Fruit fly (Drosophila melanogaster): ENCODE measurements around the gene Fife.

Fife gene

DNA sequence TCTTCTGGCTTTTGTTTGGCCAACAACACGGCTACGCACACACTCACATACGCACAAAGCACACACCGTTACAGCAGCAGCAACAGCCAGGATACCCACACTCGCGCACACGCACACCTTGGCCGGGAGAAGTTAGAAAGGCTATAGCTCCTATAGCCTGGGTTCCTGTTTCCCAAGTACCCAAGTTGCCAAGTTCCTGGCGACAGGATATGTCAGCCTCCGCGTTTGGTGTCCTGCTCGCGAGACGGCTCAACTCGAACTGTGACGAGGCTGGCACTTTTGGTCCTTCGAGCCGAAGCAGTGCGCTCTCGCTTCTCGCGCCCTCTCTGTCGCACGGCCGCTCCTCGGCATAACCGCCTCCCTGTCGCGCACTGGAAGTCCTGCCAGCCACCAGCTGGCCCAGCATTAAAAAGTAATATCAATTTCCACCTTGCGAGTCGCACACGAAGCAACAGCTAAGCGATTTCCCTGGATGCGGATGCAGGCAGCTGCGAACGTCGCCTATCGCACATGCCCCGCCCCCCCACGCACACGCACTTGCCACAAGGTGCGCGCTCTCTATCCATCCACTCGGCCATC lies at the start of gene Fife:
Gene Fife, minus strand, starts transcription at position 229 of the 579 bp plus-strand sequence.
- no peak for TF ChIP-seq CG8478 (optimal IDR thresholded peaks at IDR 0.05)
- TF ChIP-seq CTCF (optimal IDR thresholded peaks at IDR 0.05), result no peak

DNA sequence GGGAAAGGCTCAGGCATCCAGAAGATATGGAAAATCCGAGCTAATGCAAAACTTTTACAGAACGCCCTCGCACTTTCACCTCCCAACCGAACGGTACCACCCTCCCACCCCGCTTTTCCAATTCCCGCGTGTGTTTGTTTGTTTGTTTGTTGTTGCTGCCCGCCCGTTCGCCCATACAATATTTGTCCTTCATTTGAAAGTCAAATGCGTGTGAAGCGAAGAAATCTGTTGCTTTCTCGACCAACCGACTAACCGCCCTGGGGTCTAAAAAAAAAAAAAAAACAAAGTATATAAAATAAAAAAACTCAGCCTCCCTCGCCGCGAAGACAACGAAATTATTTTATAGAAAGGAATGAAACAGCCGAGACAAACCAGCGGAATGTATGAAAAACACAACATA lies 36.9 kb upstream of the Fife start:
- TF ChIP-seq CTCF (optimal IDR thresholded peaks at IDR 0.05), result no peak
- TF ChIP-seq CG8478 (optimal IDR thresholded peaks at IDR 0.05), result no peak

DNA sequence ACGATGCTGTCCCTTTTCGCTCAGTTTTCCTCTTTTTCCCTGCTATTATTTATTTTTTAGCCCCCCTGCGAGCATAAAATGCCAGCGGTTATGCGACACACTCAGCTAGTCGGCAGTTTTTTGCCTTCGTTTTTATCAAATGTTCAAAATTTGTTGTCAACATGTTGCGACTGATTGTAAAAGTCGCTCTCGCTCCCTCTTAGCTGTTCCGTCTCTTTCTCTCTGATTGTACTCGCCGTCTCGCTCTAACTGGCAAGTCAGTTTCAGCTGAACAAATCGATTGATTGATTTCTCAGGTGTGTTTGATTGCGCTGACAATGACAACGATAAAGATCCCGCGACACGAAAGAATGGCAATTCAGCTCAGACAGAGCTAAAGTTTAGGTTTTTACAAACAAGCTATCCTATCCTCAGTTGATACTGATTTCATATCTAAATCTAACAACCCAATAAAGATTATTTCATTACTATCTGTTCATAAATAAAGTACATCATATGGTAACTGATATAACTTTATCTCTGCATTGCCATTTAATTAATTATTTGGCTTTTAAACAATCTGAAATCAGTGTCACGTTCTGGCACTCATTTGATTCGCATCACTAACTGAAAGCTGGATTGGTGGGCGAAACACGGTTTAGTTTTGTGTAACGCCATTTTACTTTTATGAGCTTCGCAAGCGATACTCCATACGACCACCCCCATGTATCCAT lies 34.4 kb upstream of the Fife start:
- TF ChIP-seq CG8478 (optimal IDR thresholded peaks at IDR 0.05) (no peak), CTCF (optimal IDR thresholded peaks at IDR 0.05) (no peak)

DNA sequence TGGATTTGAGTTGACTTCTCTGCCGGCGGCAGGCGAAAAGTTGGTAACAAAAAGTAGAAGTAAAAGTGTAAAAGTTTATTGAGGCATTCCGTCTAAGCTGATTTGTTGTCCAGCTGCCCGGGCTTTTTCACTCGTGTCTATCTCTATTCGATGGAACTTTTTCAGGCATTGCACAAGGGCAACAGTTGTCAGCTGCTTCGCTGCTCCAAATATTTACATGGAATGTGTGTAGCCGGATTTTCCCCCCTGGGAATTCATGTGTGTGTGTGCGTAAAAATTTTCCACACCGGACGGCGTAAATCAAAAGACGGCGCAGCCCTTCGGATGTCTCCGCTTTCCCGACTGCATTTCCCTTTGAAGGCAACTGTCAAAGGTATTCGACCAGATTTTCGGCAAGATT lies 33.5 kb upstream of the Fife start:
- TF ChIP-seq CTCF (optimal IDR thresholded peaks at IDR 0.05) (no peak), CG8478 (optimal IDR thresholded peaks at IDR 0.05) (no peak)

DNA sequence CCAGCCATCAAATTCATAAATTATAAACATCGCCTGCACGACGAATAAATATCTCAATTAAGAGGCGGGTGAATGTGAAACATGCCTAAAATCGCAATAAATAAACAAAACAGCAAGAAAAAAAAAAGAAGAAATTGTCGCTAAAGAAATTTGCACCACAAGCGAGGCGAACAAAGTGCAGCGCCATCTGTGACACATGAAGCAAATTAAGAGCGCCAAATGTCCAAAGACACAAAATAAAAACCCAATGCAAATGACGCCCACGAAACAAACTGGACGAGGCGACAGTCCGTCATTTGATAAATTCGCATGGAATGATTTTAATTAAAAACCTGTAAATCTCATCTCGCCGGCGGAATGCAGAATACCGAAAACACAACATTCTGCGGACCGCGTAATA lies 32.3 kb upstream of the Fife start:
- no peak for TF ChIP-seq CG8478 (optimal IDR thresholded peaks at IDR 0.05)
- TF ChIP-seq CTCF (optimal IDR thresholded peaks at IDR 0.05), result peak in 1 of 2 experiments; percentile 55

DNA sequence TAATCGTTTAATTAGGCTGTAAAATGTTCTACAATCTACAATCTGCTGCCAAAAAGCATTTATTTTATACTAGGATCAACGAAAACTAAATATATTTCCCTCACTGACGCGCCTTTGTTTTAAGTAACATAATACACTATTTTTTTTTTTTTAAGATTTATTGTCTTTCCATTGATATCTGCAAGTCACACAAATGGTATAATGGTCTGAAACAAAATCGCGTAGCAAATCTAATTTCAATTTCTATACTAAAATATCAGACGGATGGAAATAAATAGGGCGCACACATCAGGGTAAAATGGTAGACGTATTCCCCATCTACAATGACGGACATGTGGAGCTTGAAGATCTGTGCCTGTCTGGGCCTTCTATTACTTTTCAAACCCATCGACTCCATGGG lies 28.0 kb upstream of the Fife start, which contains the start of gene Acp62F:
Gene Acp62F, plus strand, starts transcription at position 301 of the 400 bp plus-strand sequence.
- TF ChIP-seq CTCF (optimal IDR thresholded peaks at IDR 0.05), result no peak
- no peak for TF ChIP-seq CG8478 (optimal IDR thresholded peaks at IDR 0.05)

DNA sequence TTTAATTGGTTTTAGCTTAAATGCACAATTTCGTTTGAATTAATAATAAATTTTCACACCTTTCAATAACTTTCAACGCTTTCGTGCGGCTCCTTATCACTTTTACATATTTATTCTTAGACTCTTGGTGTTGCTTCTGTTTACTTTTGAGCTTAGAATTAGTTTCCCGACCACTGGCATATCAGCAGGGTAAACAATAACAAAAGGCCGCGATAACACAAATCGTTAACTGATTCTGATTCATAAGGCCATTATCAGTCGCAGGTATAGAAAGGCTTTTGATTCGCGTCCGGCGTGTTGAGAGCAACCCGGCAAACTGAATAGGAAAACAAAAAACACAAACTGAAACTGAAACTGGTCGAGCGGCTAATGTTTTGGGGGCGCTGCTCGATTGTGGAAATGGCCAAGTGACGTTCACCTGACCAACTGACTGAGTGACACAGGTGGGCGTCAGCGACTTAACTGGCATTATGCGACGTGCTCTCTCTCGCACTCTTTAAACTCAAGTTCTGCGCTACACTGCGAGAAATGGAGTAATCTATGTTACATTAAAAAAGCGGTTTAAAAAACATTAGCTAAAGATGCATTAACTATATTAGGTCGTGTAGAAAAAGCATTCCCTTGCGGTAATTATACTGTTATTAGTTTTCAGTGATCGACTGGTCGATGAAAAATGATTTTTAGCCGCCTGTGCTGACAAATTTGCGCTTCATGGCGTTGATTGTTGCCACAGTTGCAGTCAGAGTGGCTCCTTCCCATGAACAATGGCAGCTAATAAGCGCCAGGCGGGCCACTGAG lies 23.1 kb upstream of the Fife start:
- TF ChIP-seq CG8478 (optimal IDR thresholded peaks at IDR 0.05), result no peak

DNA sequence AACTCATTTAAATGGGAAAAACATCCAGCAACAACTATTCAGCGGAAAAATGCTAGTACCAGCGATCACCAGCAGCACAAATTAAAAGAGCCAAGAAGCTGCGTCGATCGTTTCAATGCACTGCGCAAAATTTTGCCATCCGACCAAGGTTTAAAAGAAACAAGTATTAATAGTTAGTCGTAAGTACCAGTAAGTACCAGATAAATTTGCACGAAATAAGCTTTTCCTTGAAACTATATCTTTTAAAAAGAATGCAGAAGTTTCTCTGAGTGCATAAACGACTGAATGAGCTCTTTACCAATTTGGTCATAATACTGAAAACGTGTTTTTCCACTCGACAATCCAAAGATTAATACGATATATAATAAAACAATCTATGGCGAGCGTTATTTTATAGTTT lies 21.7 kb upstream of the Fife start:
- TF ChIP-seq CG8478 (optimal IDR thresholded peaks at IDR 0.05) (no peak), CTCF (optimal IDR thresholded peaks at IDR 0.05) (no peak)

DNA sequence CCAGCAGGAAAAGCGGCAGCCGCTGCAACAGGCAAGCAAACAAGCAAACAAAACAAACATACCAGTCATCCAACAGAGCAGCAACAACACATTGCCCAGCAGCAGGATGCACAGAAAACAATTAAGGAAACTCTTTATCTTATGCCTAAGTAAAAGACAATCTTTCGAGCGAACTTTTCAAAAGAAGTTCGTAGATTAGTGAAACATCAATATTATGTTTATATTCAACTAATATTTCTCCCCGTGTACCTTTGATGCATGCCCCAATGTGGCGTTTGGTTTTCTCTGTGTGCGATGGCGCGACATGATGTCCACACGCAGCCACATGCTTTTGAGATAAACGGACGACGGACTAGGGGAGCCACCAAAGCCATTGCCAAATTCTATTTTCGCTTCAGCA lies 19.4 kb upstream of the Fife start:
- TF ChIP-seq CG8478 (optimal IDR thresholded peaks at IDR 0.05) (no peak), CTCF (optimal IDR thresholded peaks at IDR 0.05) (no peak)

DNA sequence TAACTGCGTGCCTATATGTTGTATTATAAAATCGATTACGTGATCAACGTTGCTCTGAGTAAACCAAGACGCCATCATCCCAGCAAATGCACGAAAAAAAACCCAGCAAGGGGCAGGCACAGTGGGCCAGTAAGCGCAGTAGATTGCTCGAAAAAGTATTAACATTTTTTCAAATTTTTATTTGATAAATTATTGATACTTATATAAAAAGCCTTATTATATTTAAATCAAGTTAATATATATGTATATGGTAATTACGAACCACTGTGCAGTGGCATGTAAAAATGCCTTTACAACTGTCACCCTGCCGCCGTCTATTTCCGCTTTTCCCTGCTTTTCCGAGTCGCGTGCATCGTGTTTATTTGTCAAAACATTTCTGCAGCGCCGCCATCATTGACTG lies 15.5 kb upstream of the Fife start:
- TF ChIP-seq CTCF (optimal IDR thresholded peaks at IDR 0.05) (no peak), CG8478 (optimal IDR thresholded peaks at IDR 0.05) (no peak)

DNA sequence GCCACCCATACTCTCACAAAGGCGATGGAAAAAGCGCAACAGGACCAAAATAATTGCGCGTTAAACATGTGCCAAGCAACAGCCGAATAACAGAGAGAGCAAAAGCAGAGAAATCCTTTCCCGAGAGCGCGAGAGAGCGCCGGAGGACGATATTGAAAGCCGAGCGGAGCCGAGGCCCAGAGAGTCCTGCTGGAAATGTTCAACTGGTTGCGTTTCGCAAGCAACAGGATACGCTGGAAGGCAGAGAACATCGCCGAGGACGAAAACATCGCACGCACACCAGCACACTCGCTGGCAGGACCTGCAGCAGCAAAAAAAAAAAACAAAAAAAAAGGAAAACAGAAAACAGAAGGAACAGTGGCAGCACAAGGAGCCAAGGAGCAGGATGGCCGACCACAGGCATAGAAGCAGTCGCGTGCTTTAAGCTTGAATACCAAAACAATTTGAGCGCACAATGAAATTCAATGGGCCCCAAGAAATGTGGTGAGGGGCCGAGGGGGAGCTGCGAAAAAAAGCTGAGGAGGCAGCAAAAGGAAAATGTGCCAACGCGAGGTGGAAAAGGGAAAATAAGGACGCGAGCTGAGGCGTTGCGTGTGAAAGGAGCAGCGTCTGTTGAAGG lies 1.2 kb upstream of the Fife start:
- TF ChIP-seq CTCF (optimal IDR thresholded peaks at IDR 0.05) (no peak), CG8478 (optimal IDR thresholded peaks at IDR 0.05) (no peak)

DNA sequence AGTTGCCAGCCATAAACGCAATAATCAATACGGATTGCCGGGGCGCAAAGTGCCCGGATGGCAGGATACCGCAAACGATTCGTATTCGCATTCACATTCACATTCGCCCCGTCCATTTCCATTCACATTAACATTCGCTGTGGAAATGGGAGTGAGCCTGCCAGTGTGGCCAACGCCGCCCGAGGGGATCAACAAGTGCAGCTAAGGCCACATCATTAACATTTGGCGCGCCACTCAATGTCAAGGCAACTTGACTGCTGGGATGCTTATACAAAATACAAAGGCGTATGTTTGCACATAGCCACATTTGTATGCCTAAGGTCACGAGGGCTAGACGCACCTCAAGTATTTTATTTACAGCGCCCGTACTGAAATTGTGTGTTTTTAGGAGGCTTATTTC lies 9.0 kb downstream of the Fife start:
- no peak for TF ChIP-seq CG8478 (optimal IDR thresholded peaks at IDR 0.05)
- no peak for TF ChIP-seq CTCF (optimal IDR thresholded peaks at IDR 0.05)

DNA sequence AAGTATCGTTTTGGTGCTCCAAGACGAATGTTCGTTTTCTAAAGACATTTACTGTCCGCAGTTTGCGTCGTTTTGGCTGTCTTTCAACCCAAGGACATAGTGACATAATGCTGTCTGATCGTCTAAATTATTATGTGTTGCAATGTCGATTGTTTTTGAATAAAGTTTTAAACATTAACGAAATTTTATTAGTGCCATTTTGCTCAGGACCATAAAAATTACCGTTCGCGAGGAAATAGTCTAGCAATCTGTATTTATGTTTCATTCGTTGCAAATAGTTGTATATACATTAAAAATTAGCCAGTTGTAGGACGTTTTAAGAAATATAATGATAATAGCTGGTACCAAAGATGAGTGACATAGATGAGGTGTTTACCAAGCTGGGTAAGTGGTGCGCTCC lies 50.2 kb downstream of the Fife start, which contains the start of gene CG33234:
Gene CG33234, plus strand, starts transcription at position 301 of the 400 bp plus-strand sequence.
- TF ChIP-seq CTCF (optimal IDR thresholded peaks at IDR 0.05) (no peak), CG8478 (optimal IDR thresholded peaks at IDR 0.05) (no peak)

DNA sequence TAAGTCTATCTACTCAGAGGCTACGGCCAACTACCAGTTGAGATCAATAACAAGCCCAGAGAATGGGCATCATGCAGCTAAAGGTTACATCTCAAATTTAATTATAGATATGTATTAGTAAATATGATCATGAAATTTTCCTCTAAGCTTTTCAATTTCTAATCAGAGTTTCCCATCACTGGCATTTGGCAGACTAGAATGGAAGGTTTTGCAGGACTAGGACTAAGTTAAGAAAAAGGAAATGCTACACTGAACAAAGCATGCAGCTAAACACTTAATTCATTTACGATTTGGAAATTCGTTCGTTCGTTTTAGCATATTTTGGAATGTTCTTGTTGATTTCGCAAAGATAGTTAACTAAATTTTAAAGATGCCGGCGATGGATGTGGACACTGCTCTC lies 52.2 kb downstream of the Fife start, which contains the start of gene CG33233:
Gene CG33233, plus strand, starts transcription at position 301 of the 400 bp plus-strand sequence.
- TF ChIP-seq CG8478 (optimal IDR thresholded peaks at IDR 0.05) (no peak), CTCF (optimal IDR thresholded peaks at IDR 0.05) (no peak)

DNA sequence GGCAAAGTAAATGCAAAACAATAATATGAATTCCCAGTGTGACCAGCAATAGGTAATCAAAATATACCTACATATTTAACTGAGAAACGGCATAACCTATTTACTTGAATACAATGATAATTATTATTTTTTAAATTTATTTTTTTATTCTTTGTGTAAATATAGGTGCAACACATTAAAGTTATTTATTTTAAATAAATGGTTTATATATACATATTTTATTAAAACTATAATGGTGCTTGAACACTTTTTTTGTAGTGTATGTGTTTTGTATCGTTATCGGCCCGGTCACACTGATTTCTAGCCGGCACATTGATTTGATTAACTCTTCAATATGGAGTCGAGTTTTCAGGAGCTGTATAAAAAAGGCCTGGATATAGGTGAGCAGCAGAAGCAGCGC lies 59.7 kb downstream of the Fife start, which contains the start of the genes ProRS-m, CG42304 and Snup:
Gene ProRS-m, minus strand, starts transcription at position 51 of the 400 bp plus-strand sequence.
Gene CG42304, plus strand, starts transcription at position 289 of the 400 bp plus-strand sequence.
Gene Snup, plus strand, starts transcription at position 289 of the 400 bp plus-strand sequence.
- TF ChIP-seq CTCF (optimal IDR thresholded peaks at IDR 0.05) (no peak), CG8478 (optimal IDR thresholded peaks at IDR 0.05) (no peak)

All from S2 (cell line).